Fruit fly (Drosophila melanogaster) whole organism, embryonic: ENCODE data around the gene CG3587.

Experiments
- Antp ChIP-seq: fragments of 200-800 bp; sonication (Bioruptor generic); optimal IDR thresholded peaks from 3 replicates; lab custom pipeline; 2016; ENCODE audit warnings: missing biosample characterization, missing genetic modification characterization
- Awh ChIP-seq: fragments of 200-800 bp; sonication (Bioruptor generic); IDR thresholded peaks from 2 replicates; pipeline ENCODE4, ENCODE4 v1.3.6; 2022; ENCODE audit warnings: missing biosample characterization, missing genetic modification characterization
- CG1024 ChIP-seq: fragments of 200-800 bp; sonication (Bioruptor generic); IDR thresholded peaks from 2 replicates; pipeline ENCODE4 v1.3.6; 2022; ENCODE audit warnings: missing biosample characterization, missing genetic modification characterization
- CG10321 ChIP-seq: fragments of 200-800 bp; sonication (Bioruptor generic); IDR thresholded peaks from 2 replicates; pipeline ENCODE4 v1.3.6; 2022; ENCODE audit warnings: missing biosample characterization, missing genetic modification characterization
- CG1233 ChIP-seq: fragments of 200-800 bp; sonication (Bioruptor generic); optimal IDR thresholded peaks from 4 replicates; lab custom pipeline; 2018; ENCODE audit warnings: missing biosample characterization, mild to moderate bottlenecking, missing genetic modification characterization
- CG12659 ChIP-seq: fragments of 200-800 bp; sonication (Bioruptor generic); optimal IDR thresholded peaks from 3 replicates; lab custom pipeline; 2017; ENCODE audit warnings: mild to moderate bottlenecking, missing biosample characterization, missing genetic modification reagents, missing genetic modification characterization
- CG13624 ChIP-seq: fragments of 200-800 bp; sonication (Bioruptor generic); optimal IDR thresholded peaks from 2 replicates; lab custom pipeline; 2016; ENCODE audit warnings: missing biosample characterization, missing genetic modification characterization
- CG13894 ChIP-seq: fragments of 200-800 bp; sonication (Bioruptor generic); optimal IDR thresholded peaks from 3 replicates; lab custom pipeline; 2018; ENCODE audit warnings: missing biosample characterization, mild to moderate bottlenecking, missing genetic modification characterization, moderate library complexity
- CG17829 ChIP-seq: fragments of 200-800 bp; optimal IDR thresholded peaks from 2 replicates; lab custom pipeline; 2019; ENCODE audit warnings: missing biosample characterization, mild to moderate bottlenecking, missing genetic modification characterization, moderate library complexity
- CG18011 ChIP-seq: fragments of 200-800 bp; sonication (Bioruptor generic); optimal IDR thresholded peaks from 2 replicates; lab custom pipeline; 2017; ENCODE audit warnings: missing biosample characterization, missing genetic modification characterization, mild to moderate bottlenecking, moderate library complexity, missing genotype
- CG18262 ChIP-seq: fragments of 200-800 bp; optimal IDR thresholded peaks from 3 replicates; lab custom pipeline; 2019; ENCODE audit warnings: missing biosample characterization, mild to moderate bottlenecking, missing genetic modification characterization, moderate library complexity
- CG2116 ChIP-seq: fragments of 200-800 bp; sonication (Bioruptor generic); optimal IDR thresholded peaks from 3 replicates; lab custom pipeline; 2018; ENCODE audit warnings: missing biosample characterization, mild to moderate bottlenecking, missing genetic modification characterization
- CG2875 ChIP-seq: fragments of 200-800 bp; sonication (Bioruptor generic); optimal IDR thresholded peaks from 2 replicates; lab custom pipeline; 2017; ENCODE audit warnings: missing biosample characterization, mild to moderate bottlenecking, missing genetic modification characterization, missing genetic modification reagents
- CG32772 ChIP-seq: fragments of 200-800 bp; sonication (Bioruptor generic); IDR thresholded peaks from 2 replicates; pipeline ENCODE4 v1.3.6; 2022; ENCODE audit warnings: missing biosample characterization, missing genetic modification characterization
- CG3281 ChIP-seq: fragments of 200-800 bp; sonication (Bioruptor generic); optimal IDR thresholded peaks from 3 replicates; lab custom pipeline; 2017; ENCODE audit warnings: missing biosample characterization, mild to moderate bottlenecking, missing genetic modification characterization
- CG33213 ChIP-seq: fragments of 200-800 bp; sonication (Bioruptor generic); optimal IDR thresholded peaks from 3 replicates; lab custom pipeline; 2016; ENCODE audit warnings: missing biosample characterization, missing genetic modification characterization
- CG3407 ChIP-seq: fragments of 200-800 bp; sonication (Bioruptor generic); optimal IDR thresholded peaks from 2 replicates; lab custom pipeline; 2018; ENCODE audit warnings: missing biosample characterization, mild to moderate bottlenecking, missing genetic modification characterization
- CG34376 ChIP-seq: fragments of 200-800 bp; sonication (Bioruptor generic); optimal IDR thresholded peaks from 2 replicates; lab custom pipeline; 2018; ENCODE audit warnings: missing biosample characterization, mild to moderate bottlenecking, missing genetic modification characterization
- CG4282 ChIP-seq: fragments of 200-800 bp; sonication (Bioruptor generic); optimal IDR thresholded peaks from 2 replicates; lab custom pipeline; 2016; ENCODE audit warnings: missing biosample characterization, missing genetic modification characterization
- CG4404 ChIP-seq: fragments of 200-800 bp; sonication (Bioruptor generic); IDR thresholded peaks from 2 replicates; pipeline ENCODE4 v1.3.6; 2022; ENCODE audit warnings: missing biosample characterization, missing genetic modification characterization
- CG5245 ChIP-seq: fragments of 200-800 bp; sonication (Bioruptor generic); optimal IDR thresholded peaks from 3 replicates; lab custom pipeline; 2016; ENCODE audit warnings: missing biosample characterization, missing genetic modification characterization
- CG6654 ChIP-seq: fragments of 200-800 bp; sonication (Bioruptor generic); optimal IDR thresholded peaks from 2 replicates; lab custom pipeline; 2017; ENCODE audit warnings: missing biosample characterization, mild to moderate bottlenecking, missing genetic modification characterization
- CG6689 ChIP-seq: fragments of 200-800 bp; sonication (Bioruptor generic); IDR thresholded peaks from 2 replicates; pipeline ENCODE4 v1.3.6; 2022; ENCODE audit warnings: missing biosample characterization, missing genetic modification characterization
- CG7372 ChIP-seq: fragments of 200-800 bp; sonication (Bioruptor generic); IDR thresholded peaks from 2 replicates; pipeline ENCODE4 v1.3.6; 2022; ENCODE audit warnings: missing biosample characterization, missing genetic modification characterization
- CoRest ChIP-seq: fragments of 200-800 bp; sonication (Bioruptor generic); optimal IDR thresholded peaks from 3 replicates; lab custom pipeline; 2018; ENCODE audit warnings: missing biosample characterization, mild to moderate bottlenecking, missing genetic modification characterization, moderate library complexity
- CrebB ChIP-seq: fragments of 200-800 bp; sonication (Bioruptor generic); optimal IDR thresholded peaks from 3 replicates; lab custom pipeline; 2018; ENCODE audit warnings: missing biosample characterization, mild to moderate bottlenecking, missing genetic modification characterization
- D19A ChIP-seq: fragments of 200-800 bp; optimal IDR thresholded peaks from 3 replicates; lab custom pipeline; 2019; ENCODE audit warnings: missing biosample characterization, mild to moderate bottlenecking, missing genetic modification characterization, moderate library complexity
- ERR ChIP-seq: fragments of 200-800 bp; sonication (Bioruptor generic); optimal IDR thresholded peaks from 2 replicates; lab custom pipeline; 2016; ENCODE audit warnings: missing biosample characterization, missing genetic modification characterization
- Elba2 ChIP-seq: fragments of 200-800 bp; sonication (Bioruptor generic); optimal IDR thresholded peaks from 3 replicates; lab custom pipeline; 2016; ENCODE audit warnings: missing biosample characterization, missing genetic modification characterization
- Hr39 ChIP-seq: fragments of >200 bp; optimal IDR thresholded peaks from 2 replicates; lab custom pipeline; 2017
- Hr78 ChIP-seq, 2 experiments: fragments of 200-800 bp in 1 of 2; fragments of >200 bp in 1 of 2; sonication (Bioruptor generic) in 1 of 2; optimal IDR thresholded peaks; 2 replicates each; lab custom pipeline; 2017 to 2019; ENCODE audit warnings: missing biosample characterization in 2 of 2, missing genetic modification characterization in 2 of 2, mild to moderate bottlenecking in 1 of 2, moderate library complexity in 1 of 2
- Med ChIP-seq: fragments of 200-800 bp; sonication (Bioruptor generic); peaks from one replicate; lab custom pipeline; 2016; ENCODE audit warnings: missing biosample characterization, missing genetic modification characterization, mild to moderate bottlenecking, inconsistent platforms, moderate library complexity
- Meics ChIP-seq: fragments of 200-800 bp; sonication (Bioruptor generic); optimal IDR thresholded peaks from 2 replicates; lab custom pipeline; 2017; ENCODE audit warnings: missing biosample characterization, mild to moderate bottlenecking, missing genetic modification characterization
- Mrtf ChIP-seq: fragments of 200-800 bp; sonication (Bioruptor generic); IDR thresholded peaks from 3 replicates; pipeline ENCODE4 v1.3.6; 2022; ENCODE audit warnings: missing biosample characterization, missing genetic modification characterization
- NK7.1 ChIP-seq: fragments of 200-800 bp; sonication (Bioruptor generic); optimal IDR thresholded peaks from 3 replicates; lab custom pipeline; 2016; ENCODE audit warnings: missing biosample characterization, missing genetic modification characterization
- Neu2 ChIP-seq: fragments of 200-800 bp; sonication (Bioruptor generic); optimal IDR thresholded peaks from 3 replicates; lab custom pipeline; 2016; ENCODE audit warnings: missing biosample characterization, missing genetic modification characterization, borderline replicate concordance
- NfI ChIP-seq: fragments of 200-800 bp; sonication (Bioruptor generic); optimal IDR thresholded peaks from 3 replicates; lab custom pipeline; 2018; ENCODE audit warnings: missing biosample characterization, mild to moderate bottlenecking, missing genetic modification characterization, moderate library complexity
- Rfx ChIP-seq: fragments of 200-800 bp; sonication (Bioruptor generic); IDR thresholded peaks from 2 replicates; pipeline ENCODE4 v1.3.6; 2022; ENCODE audit warnings: missing biosample characterization, missing genetic modification characterization
- Six4 ChIP-seq: fragments of 200-800 bp; sonication (Bioruptor generic); optimal IDR thresholded peaks from 2 replicates; lab custom pipeline; 2016; ENCODE audit warnings: missing biosample characterization, missing genetic modification characterization
- TFAM ChIP-seq: fragments of 200-800 bp; sonication (Bioruptor generic); optimal IDR thresholded peaks from 2 replicates; lab custom pipeline; 2017; ENCODE audit warnings: missing biosample characterization, missing genetic modification characterization, inconsistent platforms
- abd-A ChIP-seq: fragments of 200-800 bp; sonication (Bioruptor generic); optimal IDR thresholded peaks from 3 replicates; lab custom pipeline; 2019; ENCODE audit warnings: missing biosample characterization, mild to moderate bottlenecking, missing genetic modification characterization, moderate library complexity
- cad ChIP-seq: fragments of >200 bp; optimal IDR thresholded peaks from 2 replicates; lab custom pipeline; 2017; ENCODE audit warnings: missing biosample characterization, missing genetic modification characterization
- corto ChIP-seq: fragments of 200-800 bp; sonication (Bioruptor generic); optimal IDR thresholded peaks from 2 replicates; lab custom pipeline; 2016; ENCODE audit warnings: missing biosample characterization, mild to moderate bottlenecking, missing genetic modification characterization, moderate library complexity
- dmrt99B ChIP-seq: fragments of 200-800 bp; sonication (Bioruptor generic); optimal IDR thresholded peaks from 2 replicates; lab custom pipeline; 2018; ENCODE audit warnings: missing biosample characterization, mild to moderate bottlenecking, missing genetic modification characterization, moderate library complexity
- esg ChIP-seq: fragments of 200-800 bp; sonication (Bioruptor generic); conservative IDR thresholded peaks from 2 replicates; pipeline ENCODE4 v1.3.6; 2022; ENCODE audit warnings: missing biosample characterization, missing genetic modification characterization
- fru ChIP-seq: fragments of >200 bp; optimal IDR thresholded peaks from 2 replicates; lab custom pipeline; 2017
- inv ChIP-seq: fragments of 200-800 bp; sonication (Bioruptor generic); IDR thresholded peaks from 2 replicates; pipeline ENCODE4 v1.3.6; 2022; ENCODE audit warnings: missing biosample characterization, missing genetic modification characterization; ENCODE audit not compliant: partially characterized antibody
- lmd ChIP-seq: fragments of 200-800 bp; sonication (Bioruptor generic); IDR thresholded peaks from 2 replicates; pipeline ENCODE4 v1.3.6; 2022; ENCODE audit warnings: missing biosample characterization, missing genetic modification characterization
- psq ChIP-seq: fragments of 200-800 bp; sonication (Bioruptor generic); optimal IDR thresholded peaks from 2 replicates; lab custom pipeline; 2017; ENCODE audit warnings: missing biosample characterization, missing genetic modification characterization
- slbo ChIP-seq: fragments of 200-800 bp; sonication (Bioruptor generic); IDR thresholded peaks from 2 replicates; pipeline ENCODE4 v1.3.6; 2022; ENCODE audit warnings: missing biosample characterization, missing genetic modification characterization
- slp2 ChIP-seq: fragments of 200-800 bp; sonication (Bioruptor generic); optimal IDR thresholded peaks from 2 replicates; lab custom pipeline; 2016; ENCODE audit warnings: missing biosample characterization, missing genetic modification characterization
- vvl ChIP-seq: fragments of 200-800 bp; sonication (Bioruptor generic); IDR thresholded peaks from 2 replicates; pipeline ENCODE4 v1.3.6; 2022; ENCODE audit warnings: missing biosample characterization, missing genetic modification characterization
- zen ChIP-seq: fragments of 200-800 bp; sonication (Bioruptor generic); optimal IDR thresholded peaks from 3 replicates; lab custom pipeline; 2018; ENCODE audit warnings: missing biosample characterization, mild to moderate bottlenecking, missing genetic modification characterization, moderate library complexity

Gene CG3587

dm6 chrX:1947900-1948374 is 7.8 kb downstream of the CG3587 start (continued):
- TF ChIP-seq CrebB (tag; lab: Kevin White, UChicago): no peak
- no peak for TF ChIP-seq lmd
- peak; percentile 24 for TF ChIP-seq corto (GFP tag; lab: Kevin White, UChicago)
- no peak for TF ChIP-seq vvl
- no peak for TF ChIP-seq CG5245 (GFP tag; lab: Kevin White, UChicago)
- no peak for TF ChIP-seq CG34376
- TF ChIP-seq Mrtf (GFP tag; lab: Robert Waterston, UW): no peak
- TF ChIP-seq Hr39 (lab: Kevin White, UChicago): no peak
- TF ChIP-seq CG4282: no peak
- no peak for TF ChIP-seq dmrt99B (tag; lab: Kevin White, UChicago)
- TF ChIP-seq Neu2 (GFP tag; lab: Kevin White, UChicago): no peak
- TF ChIP-seq esg (GFP tag; lab: Robert Waterston, UW): no peak
- TF ChIP-seq Six4: no peak
- TF ChIP-seq NfI (GFP tag; lab: Kevin White, UChicago): no peak
- no peak for TF ChIP-seq CG32772
- TF ChIP-seq NK7.1: no peak
- TF ChIP-seq CG4404 (GFP tag; lab: Robert Waterston, UW): no peak
- 0 out of 2 replicates have a peak, but pooled peaks have one; percentile 3 for TF ChIP-seq CG10321
- TF ChIP-seq CG17829: no peak
- no peak for TF ChIP-seq CG2875 (GFP tag; lab: Kevin White, UChicago)
- no peak for TF ChIP-seq fru (lab: Kevin White, UChicago)
- TF ChIP-seq psq (GFP tag; lab: Kevin White, UChicago): peak; percentile 41
- TF ChIP-seq CG2116 (GFP tag; lab: Kevin White, UChicago): no peak
- TF ChIP-seq CG13624 (GFP tag; lab: Kevin White, UChicago): no peak
- no peak for TF ChIP-seq CG3281 (GFP tag; lab: Kevin White, UChicago)
- no peak for TF ChIP-seq CG18011 (GFP tag; lab: Kevin White, UChicago)
- no peak for TF ChIP-seq CG6654 (GFP tag; lab: Kevin White, UChicago)
- TF ChIP-seq slp2 (GFP tag; lab: Kevin White, UChicago): no peak
- no peak for TF ChIP-seq D19A (tag; lab: Kevin White, UChicago)
- TF ChIP-seq CG18262 (tag; lab: Kevin White, UChicago): peak; percentile 0
- no peak for TF ChIP-seq Meics
- no peak for TF ChIP-seq Rfx (GFP tag; lab: Robert Waterston, UW)
- TF ChIP-seq CG13894 (tag; lab: Kevin White, UChicago): no peak
- peak; percentile 50 for TF ChIP-seq abd-A
- no peak for TF ChIP-seq TFAM
- TF ChIP-seq inv: no peak
- TF ChIP-seq CG33213 (GFP tag; lab: Kevin White, UChicago): no peak
- no peak for TF ChIP-seq Hr78 (GFP tag; optimal IDR thresholded peaks at IDR 0.05; lab: Kevin White, UChicago)
- no peak for TF ChIP-seq ERR (GFP tag; lab: Kevin White, UChicago)
- no peak for TF ChIP-seq Awh (GFP tag; lab: Robert Waterston, UW)
- no peak for TF ChIP-seq CoRest (tag; lab: Kevin White, UChicago)
- no peak for TF ChIP-seq Elba2 (GFP tag; lab: Kevin White, UChicago)
- no peak for TF ChIP-seq zen
- no peak for TF ChIP-seq CG7372 (GFP tag; lab: Robert Waterston, UW)
- TF ChIP-seq slbo (GFP tag; lab: Robert Waterston, UW): no peak
- peak; percentile 52 for TF ChIP-seq cad (GFP tag; lab: Kevin White, UChicago)
- no peak for TF ChIP-seq Antp
- no peak for TF ChIP-seq CG12659 (GFP tag; lab: Kevin White, UChicago)
- TF ChIP-seq CG1233: no peak
- TF ChIP-seq CG6689 (GFP tag; lab: Robert Waterston, UW): no peak
- no peak for TF ChIP-seq CG1024
- TF ChIP-seq Med: no peak
- TF ChIP-seq CG3407 (GFP tag; lab: Kevin White, UChicago): no peak
